Worm (Caenorhabditis elegans) whole organism, young adult: ENCODE results near the gene C02F5.3.

Experiments
- K12H6.12 ChIP-seq: fragments of 200-800 bp; sonication (Bioruptor generic); optimal IDR thresholded peaks from 2 replicates; lab custom pipeline; 2018; ENCODE audit warnings: mild to moderate bottlenecking, missing genetic modification characterization, missing compliant biosample characterization
- ceh-58 ChIP-seq: fragments of 200-800 bp; sonication (Bioruptor generic); IDR thresholded peaks from 2 replicates; pipeline ENCODE4 v1.3.6; 2022; ENCODE audit warnings: missing genetic modification characterization, missing compliant biosample characterization
- dpl-1 ChIP-seq: fragments of 150-350 bp; optimal IDR thresholded peaks from 2 replicates; lab custom pipeline; 2014; ENCODE audit warnings: missing biosample characterization, missing genetic modification reagents, missing genetic modification characterization
- ekl-4 ChIP-seq: fragments of 200-800 bp; sonication (Bioruptor generic); IDR thresholded peaks from 2 replicates; pipeline ENCODE4 v1.3.6; 2022; ENCODE audit warnings: missing genetic modification reagents, missing genetic modification characterization, missing compliant biosample characterization
- lag-1 ChIP-seq: fragments of 200-800 bp; sonication (Bioruptor generic); IDR thresholded peaks from 2 replicates; pipeline ENCODE4 v1.3.6; 2022; ENCODE audit warnings: missing genetic modification reagents, missing genetic modification characterization, missing compliant biosample characterization
- madf-8 ChIP-seq: fragments of 200-800 bp; sonication (Bioruptor generic); conservative IDR thresholded peaks from 2 replicates; pipeline ENCODE4 v1.3.6; 2022; ENCODE audit warnings: missing genetic modification reagents, missing genetic modification characterization, missing compliant biosample characterization
- nfya-1 ChIP-seq: sonication (generic microtip); optimal IDR thresholded peaks from 2 replicates; lab custom pipeline; 2017; ENCODE audit warnings: antibody characterized with exemption, missing compliant biosample characterization, missing genetic modification characterization, borderline replicate concordance; ENCODE audit not compliant: insufficient read depth
- nhr-120 ChIP-seq: fragments of 200-800 bp; sonication (Bioruptor generic); IDR thresholded peaks from 2 replicates; pipeline ENCODE4 v1.3.6; 2022; ENCODE audit warnings: missing genetic modification characterization, missing compliant biosample characterization
- nhr-80 ChIP-seq: sonication (generic microtip); optimal IDR thresholded peaks from 2 replicates; lab custom pipeline; 2016; ENCODE audit warnings: missing genetic modification characterization, missing compliant biosample characterization
- pha-4 ChIP-seq: fragments of 150-350 bp; sonication (generic microtip); optimal IDR thresholded peaks from 2 replicates; lab custom pipeline; 2014; ENCODE audit warnings: missing biosample characterization, missing genetic modification reagents, missing genetic modification characterization
- rec-8 ChIP-seq, 2 experiments: sonication (generic microtip); optimal IDR thresholded peaks; 2 replicates each; lab custom pipeline; 2016; ENCODE audit warnings: mild to moderate bottlenecking in 2 of 2, missing genetic modification characterization in 2 of 2, missing genetic modification reagents in 2 of 2, missing genotype in 2 of 2, missing biosample characterization in 1 of 2, missing compliant biosample characterization in 1 of 2, moderate library complexity in 1 of 2
- unc-130 ChIP-seq: sonication (generic microtip); optimal IDR thresholded peaks from 2 replicates; lab custom pipeline; 2016; ENCODE audit warnings: missing genetic modification reagents, missing genetic modification characterization, missing compliant biosample characterization
- ztf-18 ChIP-seq: sonication (generic microtip); optimal IDR thresholded peaks from 2 replicates; lab custom pipeline; 2016; ENCODE audit warnings: missing genotype, mild to moderate bottlenecking, missing genetic modification characterization, missing compliant biosample characterization

DNA sequence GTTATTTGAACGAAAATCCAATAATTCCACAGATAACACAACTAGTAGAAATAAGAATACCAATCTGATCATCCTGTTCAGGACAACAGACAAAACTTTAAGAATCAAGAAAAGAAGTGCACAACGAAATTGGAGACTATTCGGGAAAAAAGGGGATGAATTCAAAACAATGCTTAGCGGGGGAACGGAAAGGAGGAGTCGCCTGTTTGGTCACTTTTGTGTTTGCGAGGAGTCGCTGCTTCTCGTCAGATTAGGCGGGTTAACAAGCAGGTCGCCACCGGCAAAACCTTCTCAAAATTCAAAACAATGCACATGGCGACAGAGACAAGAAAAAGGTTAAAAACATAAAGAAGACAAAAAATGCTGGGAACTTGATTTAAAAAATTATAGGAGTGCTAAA lies 35.9 kb upstream of the C02F5.3 start, which contains the start of gene C30A5.10:
- TF ChIP-seq dpl-1 (no peak), pha-4 (tag; lab: Kevin White, UChicago) (no peak), unc-130 (GFP tag; lab: Kevin White, UChicago) (no peak), ekl-4 (GFP tag; lab: Robert Waterston, UW) (no peak), nfya-1 (no peak), nhr-120 (GFP tag; lab: Robert Waterston, UW) (no peak), madf-8 (GFP tag; lab: Robert Waterston, UW) (no peak), K12H6.12 (tag; lab: Kevin White, UChicago) (no peak), lag-1 (GFP tag; lab: Robert Waterston, UW) (no peak), ceh-58 (no peak), ztf-18 (tag; lab: Kevin White, UChicago) (no peak), rec-8 (tag; optimal IDR thresholded peaks at IDR 0.05; lab: Kevin White, UChicago) (no peak), nhr-80 (no peak)
